Worm (Caenorhabditis elegans) whole organism, mixed stage, embryonic: ENCODE data around the gene nhr-231.

Experiments used
- pha-4 ChIP-seq: fragments of 150-350 bp; optimal IDR thresholded peaks from 2 replicates; lab custom pipeline; 2018; ENCODE audit warnings: missing biosample characterization, missing genetic modification reagents, missing genetic modification characterization
- snpc-4 ChIP-seq: fragments of 150-350 bp; optimal IDR thresholded peaks from 2 replicates; lab custom pipeline; 2014; ENCODE audit warnings: missing biosample characterization, missing genetic modification characterization
- tbx-8 ChIP-seq: fragments of 200-800 bp; sonication (Bioruptor generic); optimal IDR thresholded peaks from 2 replicates; lab custom pipeline; 2018; ENCODE audit warnings: mild to moderate bottlenecking, missing genetic modification characterization, moderate library complexity, missing compliant biosample characterization

- TF ChIP-seq snpc-4 (tag; lab: Kevin White, UChicago) (no peak), tbx-8 (no peak), pha-4 (tag; lab: Kevin White, UChicago) (no peak)
Measured at ce11 chrV:18842468-18842867, 51.7 kb downstream of the nhr-231 start.
